Worm (Caenorhabditis elegans): ENCODE results near the gene dpf-7.

Gene dpf-7

DNA sequence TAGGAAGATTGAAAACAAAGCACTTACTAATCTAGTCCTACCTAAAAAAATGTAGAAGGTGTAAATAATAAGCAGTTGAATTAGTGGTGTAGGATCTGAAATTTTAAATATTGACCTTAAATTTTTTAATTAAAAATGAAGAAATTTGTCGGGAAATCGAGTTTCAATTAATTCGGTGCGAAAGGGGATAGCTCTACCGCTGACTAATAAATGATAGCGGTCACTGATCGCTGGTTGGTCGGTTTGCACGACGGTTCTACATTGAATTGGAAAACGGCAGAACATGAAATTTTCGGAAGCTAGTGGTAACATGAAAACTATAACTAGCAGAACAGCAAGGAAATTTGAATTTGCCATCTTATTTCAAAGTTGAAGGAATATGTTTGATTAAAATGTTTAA lies 22.3 kb downstream of the dpf-7 start, which contains the start of gene set-15:
Gene set-15, minus strand, starts transcription at position 101 of the 400 bp plus-strand sequence.
- TF ChIP-seq nhr-10 (tag; optimal IDR thresholded peaks at IDR 0.05) (no peak), nhr-21 (tag; optimal IDR thresholded peaks at IDR 0.05) (no peak), mab-5 (tag; optimal IDR thresholded peaks at IDR 0.05) (no peak), sma-3 (GFP tag; optimal IDR thresholded peaks at IDR 0.05) (no peak), nhr-77 (tag; optimal IDR thresholded peaks at IDR 0.05) (no peak), ceh-16 (tag; optimal IDR thresholded peaks at IDR 0.05) (no peak), zag-1 (tag; optimal IDR thresholded peaks at IDR 0.05) (no peak), gmeb-1 (tag; optimal IDR thresholded peaks at IDR 0.05) (no peak), unc-55 (GFP tag; optimal IDR thresholded peaks at IDR 0.05) (no peak), egl-27 (tag; optimal IDR thresholded peaks at IDR 0.05) (no peak), lin-13 (GFP tag; optimal IDR thresholded peaks at IDR 0.05) (no peak), nhr-6 (tag; optimal IDR thresholded peaks at IDR 0.05) (no peak), F13H6.1 (tag; optimal IDR thresholded peaks at IDR 0.05) (no peak), snpc-4 (tag; optimal IDR thresholded peaks at IDR 0.05) (no peak)

DNA sequence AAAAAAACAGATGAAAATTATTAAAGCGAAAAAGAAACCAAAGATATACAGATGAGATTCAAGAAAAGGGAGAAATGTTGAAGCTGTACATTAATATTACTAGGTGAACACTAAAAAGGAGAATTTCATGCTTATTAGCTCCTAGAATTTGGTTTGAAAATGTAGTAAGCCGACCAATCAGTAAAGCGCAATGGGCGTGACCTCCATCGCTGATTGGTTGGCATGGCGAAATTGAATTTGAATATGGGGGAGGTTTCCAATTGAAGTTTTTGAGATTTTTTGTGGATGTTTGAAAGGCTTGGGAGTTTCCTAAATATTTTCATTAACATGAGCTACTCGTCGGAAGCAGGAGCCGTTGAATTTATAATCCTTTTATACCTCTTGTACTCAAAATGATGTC lies 25.9 kb downstream of the dpf-7 start:
- no peak for TF ChIP-seq nhr-10 (tag; optimal IDR thresholded peaks at IDR 0.05)
- TF ChIP-seq mdl-1 (tag; optimal IDR thresholded peaks at IDR 0.05): no peak

DNA sequence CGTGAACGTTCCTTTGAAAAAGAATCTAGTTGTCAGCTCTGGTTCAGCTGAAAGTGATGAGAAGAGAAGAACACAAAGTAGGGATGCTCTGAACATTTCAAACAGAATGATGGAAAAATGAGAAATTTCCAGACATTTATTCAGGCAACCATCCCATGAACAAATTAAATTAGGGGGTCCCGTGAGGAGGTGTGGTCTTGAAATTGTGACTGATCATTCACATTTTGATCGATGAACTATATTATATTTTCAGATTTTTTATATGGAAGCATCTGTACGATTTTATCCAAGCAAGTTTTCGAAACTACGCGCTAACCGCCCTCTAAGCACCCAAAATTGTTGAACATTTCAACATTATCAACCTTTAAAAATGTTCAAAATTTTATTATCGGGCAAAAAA lies 26.4 kb downstream of the dpf-7 start, which contains the start of gene R11E3.19:
Gene R11E3.19, minus strand, starts transcription at position 101 of the 400 bp plus-strand sequence.
- TF ChIP-seq dmd-4 (tag; optimal IDR thresholded peaks at IDR 0.05): no peak
- TF ChIP-seq lin-11 (tag; optimal IDR thresholded peaks at IDR 0.05): no peak
- no peak for TF ChIP-seq unc-62 (GFP tag; optimal IDR thresholded peaks at IDR 0.05)
- TF ChIP-seq mab-5 (tag; optimal IDR thresholded peaks at IDR 0.05): no peak
- no peak for TF ChIP-seq mbf-1 (tag; optimal IDR thresholded peaks at IDR 0.05)
- TF ChIP-seq nhr-23 (tag; optimal IDR thresholded peaks at IDR 0.05): no peak
- TF ChIP-seq F13H6.1 (tag; optimal IDR thresholded peaks at IDR 0.05): no peak
- no peak for TF ChIP-seq blmp-1 (tag; optimal IDR thresholded peaks at IDR 0.05; ENCODE audit: insufficient read depth)
- no peak for TF ChIP-seq fos-1 (tag; optimal IDR thresholded peaks at IDR 0.05)

DNA sequence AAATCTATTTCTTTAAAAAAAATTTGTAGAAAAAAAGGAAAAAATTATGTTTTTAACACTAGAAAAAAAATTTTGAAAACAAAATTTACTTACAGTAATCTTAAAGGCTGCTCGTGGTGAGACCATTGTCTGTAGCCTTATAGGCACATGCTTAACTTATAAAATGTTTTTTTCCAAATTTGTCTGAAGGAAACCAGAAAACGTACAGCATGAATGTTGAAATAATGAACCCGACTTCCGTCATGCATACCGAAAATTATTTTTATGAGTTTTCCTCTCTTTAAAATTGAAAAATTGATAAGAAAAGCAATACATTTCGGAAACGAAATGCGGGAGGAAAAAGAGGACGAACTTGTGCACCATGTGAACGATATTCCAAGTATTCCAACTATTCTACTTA lies 30.6 kb downstream of the dpf-7 start, which contains the start of gene R11E3.2:
Gene R11E3.2, plus strand, starts transcription at position 301 of the 400 bp plus-strand sequence.
- TF ChIP-seq ztf-1 (GFP tag; conservative IDR thresholded peaks at IDR 0.05) (no peak), nhr-6 (tag; optimal IDR thresholded peaks at IDR 0.05) (no peak), fos-1 (tag; optimal IDR thresholded peaks at IDR 0.05) (peak; percentile 29), R02D3.7 (tag; optimal IDR thresholded peaks at IDR 0.05) (no peak)

DNA sequence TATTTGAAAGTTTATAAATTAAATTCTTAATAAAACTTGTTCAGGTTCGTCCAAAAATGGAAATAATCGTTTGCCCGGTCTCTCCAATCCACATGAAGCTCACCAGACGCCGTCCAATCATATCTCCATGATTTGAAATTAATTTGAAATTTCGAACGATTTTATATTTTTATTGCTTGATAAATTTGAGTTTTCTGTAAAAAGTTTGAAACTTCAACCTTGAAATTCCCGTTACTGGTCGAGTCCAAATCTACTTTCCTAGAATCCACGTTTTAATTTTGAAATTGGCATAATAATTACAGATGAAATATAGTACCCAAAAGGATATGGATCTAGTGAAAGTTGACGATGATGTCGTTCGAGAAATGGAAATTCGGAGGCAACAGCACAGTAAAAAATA lies 38.0 kb downstream of the dpf-7 start, which contains the start of gene npp-26:
Gene npp-26, plus strand, starts transcription at position 301 of the 400 bp plus-strand sequence.
- TF ChIP-seq ztf-4 (tag; optimal IDR thresholded peaks at IDR 0.05): no peak
- no peak for TF ChIP-seq mab-5 (tag; optimal IDR thresholded peaks at IDR 0.05)
- TF ChIP-seq ama-1 (optimal IDR thresholded peaks at IDR 0.05): no peak
- no peak for TF ChIP-seq ZK546.5 (tag; optimal IDR thresholded peaks at IDR 0.05)
- no peak for TF ChIP-seq nhr-237 (tag; optimal IDR thresholded peaks at IDR 0.05)
- no peak for TF ChIP-seq unc-62 (GFP tag; optimal IDR thresholded peaks at IDR 0.05)
- TF ChIP-seq snpc-4 (tag; optimal IDR thresholded peaks at IDR 0.05): no peak
- no peak for TF ChIP-seq sma-3 (GFP tag; optimal IDR thresholded peaks at IDR 0.05)
- no peak for TF ChIP-seq lin-39 (tag; optimal IDR thresholded peaks at IDR 0.05)
- no peak for TF ChIP-seq skn-1 (tag; optimal IDR thresholded peaks at IDR 0.05)
- no peak for TF ChIP-seq nhr-77 (tag; optimal IDR thresholded peaks at IDR 0.05)
- TF ChIP-seq C34F6.9 (tag; optimal IDR thresholded peaks at IDR 0.05): no peak
- TF ChIP-seq blmp-1 (tag; optimal IDR thresholded peaks at IDR 0.05; ENCODE audit: insufficient read depth): no peak
- TF ChIP-seq zag-1 (tag; optimal IDR thresholded peaks at IDR 0.05): no peak
- no peak for TF ChIP-seq crh-2 (tag; optimal IDR thresholded peaks at IDR 0.05)
- TF ChIP-seq sem-4 (tag; optimal IDR thresholded peaks at IDR 0.05): no peak
- TF ChIP-seq nhr-12 (tag; optimal IDR thresholded peaks at IDR 0.05): no peak

DNA sequence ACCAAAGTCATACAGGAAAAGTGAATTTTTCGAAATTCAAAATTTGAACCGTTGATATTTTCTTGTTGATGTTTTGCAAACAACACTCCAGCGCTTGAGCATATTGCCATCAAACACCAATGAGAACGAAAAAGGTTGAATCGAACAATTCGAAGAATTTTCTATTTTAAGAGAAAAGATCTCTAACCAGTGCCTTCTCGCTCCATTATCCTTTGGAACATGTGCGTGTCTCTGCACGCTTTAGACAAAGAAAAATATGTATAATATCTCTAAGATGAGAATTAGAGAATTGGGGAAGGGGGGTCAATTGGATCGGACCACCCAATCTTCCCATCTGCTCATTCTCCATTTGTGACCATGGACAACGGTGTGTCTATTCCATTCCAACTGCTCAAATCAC lies 38.5 kb downstream of the dpf-7 start, which contains the start of gene Y17G9B.2:
Gene Y17G9B.2, plus strand, starts transcription at position 301 of the 400 bp plus-strand sequence.
- TF ChIP-seq F13H6.1 (tag; optimal IDR thresholded peaks at IDR 0.05) (no peak), lin-39 (tag; optimal IDR thresholded peaks at IDR 0.05) (no peak), nhr-77 (tag; optimal IDR thresholded peaks at IDR 0.05) (no peak), alr-1 (tag; optimal IDR thresholded peaks at IDR 0.05) (no peak), nhr-6 (tag; optimal IDR thresholded peaks at IDR 0.05) (no peak), nhr-237 (tag; optimal IDR thresholded peaks at IDR 0.05) (no peak), aly-2 (tag; optimal IDR thresholded peaks at IDR 0.05) (no peak), crh-2 (tag; optimal IDR thresholded peaks at IDR 0.05) (no peak), peb-1 (tag; optimal IDR thresholded peaks at IDR 0.05) (no peak)
